Worm (Caenorhabditis elegans) whole organism, young adult: ENCODE data around the gene erfa-3.

Source experiments
- B0336.3 ChIP-seq: fragments of 200-800 bp; sonication (Bioruptor generic); IDR thresholded peaks from 2 replicates; pipeline ENCODE4 v1.3.6; 2022; ENCODE audit warnings: missing genetic modification characterization, missing compliant biosample characterization
- F55B11.4 ChIP-seq: sonication (generic microtip); optimal IDR thresholded peaks from 2 replicates; lab custom pipeline; 2016; ENCODE audit warnings: missing compliant biosample characterization, missing genetic modification characterization, borderline replicate concordance; ENCODE audit not compliant: insufficient read depth
- Y67H2A.10 ChIP-seq: fragments of 200-800 bp; sonication (Bioruptor generic); conservative IDR thresholded peaks from 2 replicates; pipeline ENCODE4 v1.3.6; 2022; ENCODE audit warnings: missing genetic modification reagents, missing genetic modification characterization, missing compliant biosample characterization
- ZK185.1 ChIP-seq: sonication (generic microtip); optimal IDR thresholded peaks from 2 replicates; lab custom pipeline; 2016; ENCODE audit warnings: mild to moderate bottlenecking, missing genetic modification characterization, missing compliant biosample characterization; ENCODE audit not compliant: poor library complexity, severe bottlenecking
- ceh-27 ChIP-seq: fragments of 200-800 bp; sonication (Bioruptor generic); optimal IDR thresholded peaks from 2 replicates; lab custom pipeline; 2018; ENCODE audit warnings: mild to moderate bottlenecking, missing genetic modification characterization, moderate library complexity, missing compliant biosample characterization
- dpl-1 ChIP-seq: fragments of 150-350 bp; optimal IDR thresholded peaks from 2 replicates; lab custom pipeline; 2014; ENCODE audit warnings: missing biosample characterization, missing genetic modification reagents, missing genetic modification characterization
- ets-4 ChIP-seq: fragments of 200-800 bp; sonication (Bioruptor generic); optimal IDR thresholded peaks from 2 replicates; lab custom pipeline; 2018; ENCODE audit warnings: mild to moderate bottlenecking, missing genetic modification characterization, missing compliant biosample characterization
- hlh-12 ChIP-seq: sonication (generic microtip); optimal IDR thresholded peaks from 2 replicates; lab custom pipeline; 2016; ENCODE audit warnings: missing genetic modification characterization, missing compliant biosample characterization
- nhr-90 ChIP-seq: sonication (generic microtip); optimal IDR thresholded peaks from 2 replicates; lab custom pipeline; 2016; ENCODE audit warnings: missing genotype, mild to moderate bottlenecking, missing genetic modification characterization, missing compliant biosample characterization
- pha-4 ChIP-seq: fragments of 150-350 bp; sonication (generic microtip); optimal IDR thresholded peaks from 2 replicates; lab custom pipeline; 2014; ENCODE audit warnings: missing biosample characterization, missing genetic modification reagents, missing genetic modification characterization
- snpc-4 ChIP-seq, 5 experiments: fragments of 150-350 bp in 1 of 5; sonication (generic microtip) in 4 of 5; optimal IDR thresholded peaks; 2 replicates each; lab custom pipeline; 2014 to 2018; ENCODE audit warnings: missing genetic modification characterization in 5 of 5, missing biosample characterization in 3 of 5, antibody characterized with exemption in 2 of 5, mild to moderate bottlenecking in 2 of 5, missing compliant biosample characterization in 2 of 5, missing genotype in 2 of 5, moderate library complexity in 2 of 5, missing genetic modification reagents in 1 of 5
- ztf-26 ChIP-seq: sonication (generic microtip); optimal IDR thresholded peaks from 2 replicates; lab custom pipeline; 2017; ENCODE audit warnings: missing genetic modification characterization, missing compliant biosample characterization

ce11 chrV:11075209-11076027 lies 37.5 kb downstream of the erfa-3 start:
- TF ChIP-seq F55B11.4 (tag; lab: Kevin White, UChicago) (no peak), ztf-26 (tag; lab: Kevin White, UChicago) (no peak), ets-4 (GFP tag; lab: Kevin White, UChicago) (no peak), B0336.3 (GFP tag; lab: Robert Waterston, UW) (no peak; the same call in 1 of the 2 replicates), pha-4 (tag; lab: Kevin White, UChicago) (no peak), hlh-12 (tag; lab: Kevin White, UChicago) (no peak), ZK185.1 (no peak), nhr-90 (no peak), snpc-4 (GFP tag; optimal IDR thresholded peaks at IDR 0.05; lab: Kevin White, UChicago) (no peak), snpc-4 (tag; optimal IDR thresholded peaks at IDR 0.05; lab: Kevin White, UChicago) (no peak), ceh-27 (peak; percentile 73), dpl-1 (no peak), Y67H2A.10 (GFP tag; lab: Robert Waterston, UW) (no peak)
